Worm (Caenorhabditis elegans) whole organism, mixed stage, embryonic: ENCODE results near the gene C43D7.4.
"Not testable (repeated sequence)": the region's sequence is repeated elsewhere in the genome, so short reads cannot be mapped to it uniquely, and the experiment has no call there.

Experiments used
- M03D4.4 ChIP-seq: sonication (generic microtip); optimal IDR thresholded peaks from 2 replicates; lab custom pipeline; 2017; ENCODE audit warnings: mild to moderate bottlenecking, missing genetic modification characterization, missing compliant biosample characterization
- blmp-1 ChIP-seq: fragments of 150-350 bp; optimal IDR thresholded peaks from 2 replicates; lab custom pipeline; 2014; ENCODE audit warnings: missing biosample characterization, missing genetic modification characterization
- ceh-39 ChIP-seq: fragments of 150-350 bp; optimal IDR thresholded peaks from 2 replicates; lab custom pipeline; 2014; ENCODE audit warnings: missing biosample characterization, missing genetic modification characterization
- ceh-83 ChIP-seq: fragments of 200-800 bp; sonication (Bioruptor generic); optimal IDR thresholded peaks from 2 replicates; lab custom pipeline; 2018; ENCODE audit warnings: mild to moderate bottlenecking, missing genetic modification characterization, missing compliant biosample characterization
- ces-1 ChIP-seq: fragments of 150-350 bp; optimal IDR thresholded peaks from 2 replicates; lab custom pipeline; 2014; ENCODE audit warnings: missing biosample characterization, missing genetic modification reagents, missing genetic modification characterization
- cnd-1 ChIP-seq: fragments of 200-800 bp; sonication (Bioruptor generic); optimal IDR thresholded peaks from 2 replicates; lab custom pipeline; 2018; ENCODE audit warnings: mild to moderate bottlenecking, missing genetic modification characterization, missing compliant biosample characterization
- drap-1 ChIP-seq: fragments of 200-800 bp; sonication (Bioruptor generic); optimal IDR thresholded peaks from 3 replicates; lab custom pipeline; 2018; ENCODE audit warnings: mild to moderate bottlenecking, missing genetic modification characterization, missing compliant biosample characterization
- elt-1 ChIP-seq: sonication (generic microtip); optimal IDR thresholded peaks from 2 replicates; lab custom pipeline; 2017; ENCODE audit warnings: missing genetic modification characterization, mild to moderate bottlenecking, missing compliant biosample characterization, antibody characterized with exemption, moderate library complexity, borderline replicate concordance; ENCODE audit not compliant: insufficient read depth
- elt-3 ChIP-seq: fragments of 150-350 bp; optimal IDR thresholded peaks from 2 replicates; lab custom pipeline; 2014; ENCODE audit warnings: missing biosample characterization, missing genetic modification characterization
- flh-1 ChIP-seq: fragments of 200-800 bp; sonication (Bioruptor generic); optimal IDR thresholded peaks from 2 replicates; lab custom pipeline; 2018; ENCODE audit warnings: mild to moderate bottlenecking, missing genetic modification characterization, moderate library complexity, missing compliant biosample characterization
- hlh-1 ChIP-seq: fragments of 150-350 bp; optimal IDR thresholded peaks from 2 replicates; lab custom pipeline; 2014; ENCODE audit warnings: missing biosample characterization, missing genetic modification reagents, missing genetic modification characterization
- lin-13 ChIP-seq: fragments of 150-350 bp; optimal IDR thresholded peaks from 2 replicates; lab custom pipeline; 2014; ENCODE audit warnings: missing biosample characterization, missing genetic modification characterization
- lsy-2 ChIP-seq: fragments of 150-350 bp; optimal IDR thresholded peaks from 2 replicates; lab custom pipeline; 2014; ENCODE audit warnings: missing biosample characterization, missing genetic modification characterization
- mab-5 ChIP-seq: fragments of 150-350 bp; optimal IDR thresholded peaks from 2 replicates; lab custom pipeline; 2014; ENCODE audit warnings: missing biosample characterization, missing genetic modification characterization
- mep-1 ChIP-seq: fragments of 150-350 bp; optimal IDR thresholded peaks from 2 replicates; lab custom pipeline; 2017; ENCODE audit warnings: missing biosample characterization, missing genetic modification reagents, missing genetic modification characterization, inconsistent platforms
- nhr-12 ChIP-seq: fragments of 150-350 bp; optimal IDR thresholded peaks from 2 replicates; lab custom pipeline; 2014; ENCODE audit warnings: missing biosample characterization, missing genetic modification characterization
- nhr-2 ChIP-seq: fragments of 150-350 bp; optimal IDR thresholded peaks from 2 replicates; lab custom pipeline; 2014; ENCODE audit warnings: missing biosample characterization, missing genetic modification characterization
- nhr-237 ChIP-seq: fragments of 150-350 bp; optimal IDR thresholded peaks from 2 replicates; lab custom pipeline; 2014; ENCODE audit warnings: missing biosample characterization, missing genetic modification characterization
- nhr-28 ChIP-seq: fragments of 150-350 bp; optimal IDR thresholded peaks from 2 replicates; lab custom pipeline; 2014; ENCODE audit warnings: missing biosample characterization, missing genetic modification characterization
- sem-2 ChIP-seq: fragments of 200-800 bp; sonication (Bioruptor generic); optimal IDR thresholded peaks from 2 replicates; lab custom pipeline; 2018; ENCODE audit warnings: mild to moderate bottlenecking, missing genetic modification characterization, missing compliant biosample characterization
- snpc-4 ChIP-seq: fragments of 150-350 bp; optimal IDR thresholded peaks from 2 replicates; lab custom pipeline; 2014; ENCODE audit warnings: missing biosample characterization, missing genetic modification characterization
- tbx-8 ChIP-seq: fragments of 200-800 bp; sonication (Bioruptor generic); optimal IDR thresholded peaks from 2 replicates; lab custom pipeline; 2018; ENCODE audit warnings: mild to moderate bottlenecking, missing genetic modification characterization, moderate library complexity, missing compliant biosample characterization
- unc-120 ChIP-seq: sonication (generic microtip); optimal IDR thresholded peaks from 2 replicates; lab custom pipeline; 2017; ENCODE audit warnings: missing genetic modification characterization, missing compliant biosample characterization; ENCODE audit not compliant: poor library complexity, severe bottlenecking
- unc-62 ChIP-seq: fragments of 150-350 bp; optimal IDR thresholded peaks from 2 replicates; lab custom pipeline; 2014; ENCODE audit warnings: missing biosample characterization, missing genetic modification reagents, missing genetic modification characterization
- zip-8 ChIP-seq: fragments of 150-350 bp; optimal IDR thresholded peaks from 2 replicates; lab custom pipeline; 2014; ENCODE audit warnings: missing biosample characterization, missing genetic modification characterization
- ztf-11 ChIP-seq: fragments of 150-350 bp; optimal IDR thresholded peaks from 2 replicates; lab custom pipeline; 2014; ENCODE audit warnings: missing biosample characterization, missing genetic modification characterization

The C43D7.4 gene

ce11 chrV:19320385-19320784 is 1.9 kb downstream of the C43D7.4 start, which contains the start of gene sdz-6:
Gene sdz-6 (plus strand): TSS chrV:19320613.
- TF ChIP-seq nhr-28 (tag; lab: Kevin White, UChicago): no peak
- no peak for TF ChIP-seq sem-2
- TF ChIP-seq tbx-8: no peak
- TF ChIP-seq lsy-2 (tag; lab: Kevin White, UChicago): no peak
- no peak for TF ChIP-seq ztf-11
- TF ChIP-seq hlh-1 (tag; lab: Kevin White, UChicago): no peak
- TF ChIP-seq nhr-12 (tag; lab: Kevin White, UChicago): no peak
- TF ChIP-seq M03D4.4 (tag; lab: Kevin White, UChicago): no peak
- TF ChIP-seq nhr-2 (tag; lab: Kevin White, UChicago): no peak
- TF ChIP-seq unc-62: no peak
- no peak for TF ChIP-seq ceh-83 (GFP tag; lab: Kevin White, UChicago)
- TF ChIP-seq mep-1 (tag; lab: Kevin White, UChicago): no peak
- TF ChIP-seq ceh-39 (tag; lab: Kevin White, UChicago): no peak
- TF ChIP-seq elt-1 (tag; lab: Kevin White, UChicago): no peak
- TF ChIP-seq unc-120 (tag; lab: Kevin White, UChicago): no peak
- TF ChIP-seq cnd-1 (tag; lab: Kevin White, UChicago): no peak

ce11 chrV:19319460-19319995 is 2.8 kb downstream of the C43D7.4 start, which contains the start of gene C43D7.7:
Gene C43D7.7 (minus strand): TSS chrV:19319510.
- TF ChIP-seq mab-5 (tag; lab: Kevin White, UChicago) (no peak), ztf-11 (no peak)

ce11 chrV:19317058-19317457 is 5.2 kb downstream of the C43D7.4 start, which contains the start of gene srh-208:
Gene srh-208 (plus strand): TSS chrV:19317358.
- TF ChIP-seq hlh-1 (tag; lab: Kevin White, UChicago); flh-1 (GFP tag; lab: Kevin White, UChicago); ztf-11: not testable (repeated sequence)
- TF ChIP-seq, all 35 proteins: peak for 0; not testable (repeated sequence) for 35

- TF ChIP-seq mab-5 (tag; lab: Kevin White, UChicago): no peak
- no peak for TF ChIP-seq unc-120 (tag; lab: Kevin White, UChicago)
- no peak for TF ChIP-seq lin-13 (tag; lab: Kevin White, UChicago)
These were observed 9.3 kb downstream of the C43D7.4 start, which contains the start of gene fbxb-64 for ce11 chrV:19312975-19313374. Gene fbxb-64 (plus strand): TSS chrV:19313275.

- TF ChIP-seq lsy-2 (tag; lab: Kevin White, UChicago) (no peak), hlh-1 (tag; lab: Kevin White, UChicago) (no peak), drap-1 (GFP tag; lab: Kevin White, UChicago) (no peak), elt-1 (tag; lab: Kevin White, UChicago) (no peak), blmp-1 (tag; lab: Kevin White, UChicago) (no peak), nhr-2 (tag; lab: Kevin White, UChicago) (no peak), flh-1 (GFP tag; lab: Kevin White, UChicago) (no peak), zip-8 (tag; lab: Kevin White, UChicago) (no peak)
These were observed 10.9 kb downstream of the C43D7.4 start, which contains the start of gene C43D7.8 for ce11 chrV:19311391-19311790. Gene C43D7.8 (minus strand): TSS chrV:19311491.

- no peak for TF ChIP-seq snpc-4 (tag; lab: Kevin White, UChicago)
These were observed 12.7 kb downstream of the C43D7.4 start, which contains the start of gene F55C9.11 for ce11 chrV:19309591-19309990. Gene F55C9.11 (minus strand): TSS chrV:19309691.

ce11 chrV:19308137-19308536 is 14.2 kb downstream of the C43D7.4 start:
- TF ChIP-seq lsy-2 (tag; lab: Kevin White, UChicago) (no peak), lin-13 (tag; lab: Kevin White, UChicago) (no peak), M03D4.4 (tag; lab: Kevin White, UChicago) (no peak), snpc-4 (tag; lab: Kevin White, UChicago) (no peak), nhr-237 (tag; lab: Kevin White, UChicago) (no peak), mab-5 (tag; lab: Kevin White, UChicago) (no peak), ceh-39 (tag; lab: Kevin White, UChicago) (no peak), mep-1 (tag; lab: Kevin White, UChicago) (no peak), flh-1 (GFP tag; lab: Kevin White, UChicago) (no peak), ztf-11 (no peak), elt-3 (tag; lab: Kevin White, UChicago) (no peak), unc-120 (tag; lab: Kevin White, UChicago) (no peak), ces-1 (GFP tag; lab: Kevin White, UChicago) (no peak), ceh-83 (GFP tag; lab: Kevin White, UChicago) (no peak), unc-62 (no peak), blmp-1 (tag; lab: Kevin White, UChicago) (no peak), zip-8 (tag; lab: Kevin White, UChicago) (no peak), elt-1 (tag; lab: Kevin White, UChicago) (no peak)
